Worm (Caenorhabditis elegans) whole organism, L4/young adult: ENCODE results near the gene gtf-2F1.

Source experiments
- W03F9.2 ChIP-seq: fragments of 150-350 bp; optimal IDR thresholded peaks from 2 replicates; lab custom pipeline; 2014; ENCODE audit warnings: missing biosample characterization, missing genetic modification characterization
- him-1 ChIP-seq: sonication (generic microtip); optimal IDR thresholded peaks from 2 replicates; lab custom pipeline; 2016; ENCODE audit warnings: missing genotype, missing genetic modification reagents, missing genetic modification characterization, missing compliant biosample characterization

- TF ChIP-seq him-1 (tag; lab: Kevin White, UChicago), result no peak
- TF ChIP-seq W03F9.2, result no peak
Measured at ce11 chrII:4344317-4344716, 42.9 kb downstream of the gtf-2F1 start.
